Fruit fly (Drosophila melanogaster) whole organism, embryonic: ENCODE measurements around the gene Arp1.

Experiments used
- CG11247 ChIP-seq: fragments of 200-800 bp; sonication (Bioruptor generic); IDR thresholded peaks from 2 replicates; pipeline ENCODE4 v1.3.6; 2022; ENCODE audit warnings: missing biosample characterization, missing genetic modification characterization
- CG12391 ChIP-seq: fragments of 200-800 bp; sonication (Bioruptor generic); optimal IDR thresholded peaks from 3 replicates; lab custom pipeline; 2018; ENCODE audit warnings: missing biosample characterization, mild to moderate bottlenecking, missing genetic modification characterization, moderate library complexity
- CG12744 ChIP-seq: fragments of 200-800 bp; sonication (Bioruptor generic); optimal IDR thresholded peaks from 2 replicates; lab custom pipeline; 2016; ENCODE audit warnings: missing biosample characterization, missing genetic modification characterization
- CG13424 ChIP-seq: fragments of 200-800 bp; sonication (Bioruptor generic); optimal IDR thresholded peaks from 2 replicates; lab custom pipeline; 2019; ENCODE audit warnings: missing biosample characterization, mild to moderate bottlenecking, missing genetic modification characterization, moderate library complexity
- CG18764 ChIP-seq: fragments of 200-800 bp; sonication (Bioruptor generic); optimal IDR thresholded peaks from 3 replicates; lab custom pipeline; 2016; ENCODE audit warnings: missing biosample characterization, missing genetic modification characterization
- CG30431 ChIP-seq: fragments of 200-800 bp; sonication (Bioruptor generic); optimal IDR thresholded peaks from 2 replicates; lab custom pipeline; 2017; ENCODE audit warnings: missing biosample characterization, missing genetic modification characterization
- CG31224 ChIP-seq: fragments of 200-800 bp; sonication (Bioruptor generic); IDR thresholded peaks from 2 replicates; pipeline ENCODE4 v1.3.6; 2022; ENCODE audit warnings: missing biosample characterization, missing genetic modification characterization
- CG32532 ChIP-seq: fragments of 200-800 bp; sonication (Bioruptor generic); IDR thresholded peaks from 2 replicates; pipeline ENCODE4 v1.3.6; 2022; ENCODE audit warnings: missing biosample characterization, missing genetic modification characterization
- CG32767 ChIP-seq: fragments of 200-800 bp; sonication (Bioruptor generic); IDR thresholded peaks from 2 replicates; pipeline ENCODE4 v1.3.6; 2022; ENCODE audit warnings: missing biosample characterization, missing genetic modification characterization
- CG34376 ChIP-seq: fragments of 200-800 bp; sonication (Bioruptor generic); optimal IDR thresholded peaks from 2 replicates; lab custom pipeline; 2018; ENCODE audit warnings: missing biosample characterization, mild to moderate bottlenecking, missing genetic modification characterization
- CG4424 ChIP-seq: fragments of 200-800 bp; sonication (Bioruptor generic); optimal IDR thresholded peaks from 3 replicates; lab custom pipeline; 2016; ENCODE audit warnings: missing biosample characterization, missing genetic modification characterization
- CG4617 ChIP-seq: fragments of 200-800 bp; sonication (Bioruptor generic); optimal IDR thresholded peaks from 3 replicates; lab custom pipeline; 2016; ENCODE audit warnings: missing biosample characterization, missing genetic modification characterization, borderline replicate concordance
- CG8281 ChIP-seq: fragments of 200-800 bp; sonication (Bioruptor generic); optimal IDR thresholded peaks from 2 replicates; lab custom pipeline; 2018; ENCODE audit warnings: missing biosample characterization, mild to moderate bottlenecking, missing genetic modification characterization, moderate library complexity
- Camta ChIP-seq: fragments of 200-800 bp; sonication (Bioruptor generic); optimal IDR thresholded peaks from 2 replicates; lab custom pipeline; 2016; ENCODE audit warnings: missing biosample characterization, missing genetic modification characterization
- Chrac-16 ChIP-seq: fragments of 200-800 bp; sonication (Bioruptor generic); optimal IDR thresholded peaks from 3 replicates; lab custom pipeline; 2016; ENCODE audit warnings: missing biosample characterization, missing genetic modification characterization
- D19B ChIP-seq: fragments of 200-800 bp; sonication (Bioruptor generic); optimal IDR thresholded peaks from 2 replicates; lab custom pipeline; 2017; ENCODE audit warnings: missing biosample characterization, mild to moderate bottlenecking, missing genetic modification characterization
- E2f1 ChIP-seq: fragments of 200-800 bp; sonication (Bioruptor generic); IDR thresholded peaks from 2 replicates; pipeline ENCODE4 v1.3.6; 2022; ENCODE audit warnings: missing biosample characterization, missing genetic modification characterization
- HHEX ChIP-seq: fragments of 200-800 bp; sonication (Bioruptor generic); optimal IDR thresholded peaks from 3 replicates; lab custom pipeline; 2017; ENCODE audit warnings: missing biosample characterization, mild to moderate bottlenecking, missing genetic modification characterization, missing genetic modification reagents
- Hr3 ChIP-seq: fragments of 200-800 bp; sonication (Bioruptor generic); optimal IDR thresholded peaks from 3 replicates; lab custom pipeline; 2016; ENCODE audit warnings: missing biosample characterization, missing genetic modification characterization
- Med ChIP-seq: fragments of 200-800 bp; sonication (Bioruptor generic); peaks from one replicate; lab custom pipeline; 2016; ENCODE audit warnings: missing biosample characterization, missing genetic modification characterization, mild to moderate bottlenecking, inconsistent platforms, moderate library complexity
- Myb ChIP-seq: fragments of 200-800 bp; sonication (Bioruptor generic); optimal IDR thresholded peaks from 2 replicates; lab custom pipeline; 2016; ENCODE audit warnings: missing biosample characterization, missing genetic modification characterization
- NC2α ChIP-seq: fragments of 200-800 bp; sonication (Bioruptor generic); optimal IDR thresholded peaks from 2 replicates; lab custom pipeline; 2016; ENCODE audit warnings: missing biosample characterization, missing genetic modification characterization
- Sox100B ChIP-seq: fragments of 200-800 bp; sonication (Bioruptor generic); optimal IDR thresholded peaks from 3 replicates; lab custom pipeline; 2018; ENCODE audit warnings: missing biosample characterization, mild to moderate bottlenecking, missing genetic modification characterization
- Sry-β ChIP-seq: fragments of 200-800 bp; sonication (Bioruptor generic); optimal IDR thresholded peaks from 2 replicates; lab custom pipeline; 2018; ENCODE audit warnings: missing biosample characterization, mild to moderate bottlenecking, missing genetic modification characterization, moderate library complexity
- ap ChIP-seq: fragments of 200-800 bp; sonication (Bioruptor generic); IDR thresholded peaks from 2 replicates; pipeline ENCODE4 v1.3.6; 2022; ENCODE audit warnings: missing biosample characterization, missing genetic modification characterization
- ara ChIP-seq: fragments of 200-800 bp; sonication (Bioruptor generic); IDR thresholded peaks from 2 replicates; pipeline ENCODE4 v1.3.6; 2022; ENCODE audit warnings: missing biosample characterization, missing genetic modification characterization
- bsh ChIP-seq, 2 experiments: fragments of 200-800 bp; sonication (Bioruptor generic); optimal IDR thresholded peaks; 2 replicates each; lab custom pipeline; 2017 to 2018; ENCODE audit warnings: mild to moderate bottlenecking in 2 of 2, missing biosample characterization in 2 of 2, missing genetic modification characterization in 2 of 2, moderate library complexity in 1 of 2
- chm ChIP-seq: fragments of 200-800 bp; sonication (Bioruptor generic); IDR thresholded peaks from 2 replicates; pipeline ENCODE4 v1.3.6; 2022; ENCODE audit warnings: missing biosample characterization, missing genetic modification characterization
- dati ChIP-seq: fragments of 200-800 bp; sonication (Bioruptor generic); IDR thresholded peaks from 2 replicates; pipeline ENCODE4 v1.3.6; 2022; ENCODE audit warnings: missing biosample characterization, missing genetic modification characterization
- dimm ChIP-seq: fragments of 200-800 bp; sonication (Bioruptor generic); IDR thresholded peaks from 2 replicates; pipeline ENCODE4 v1.3.6; 2022; ENCODE audit warnings: missing biosample characterization, missing genetic modification characterization
- dysf ChIP-seq: fragments of 200-800 bp; sonication (Bioruptor generic); IDR thresholded peaks from 3 replicates; pipeline ENCODE4 v1.3.6; 2022; ENCODE audit warnings: missing biosample characterization, missing genetic modification characterization
- esg ChIP-seq: fragments of 200-800 bp; sonication (Bioruptor generic); conservative IDR thresholded peaks from 2 replicates; pipeline ENCODE4 v1.3.6; 2022; ENCODE audit warnings: missing biosample characterization, missing genetic modification characterization
- ewg ChIP-seq: fragments of 200-800 bp; sonication (Bioruptor generic); optimal IDR thresholded peaks from 3 replicates; lab custom pipeline; 2017; ENCODE audit warnings: mild to moderate bottlenecking, missing biosample characterization, missing genetic modification reagents, missing genetic modification characterization
- fu2 ChIP-seq: fragments of 200-800 bp; sonication (Bioruptor generic); optimal IDR thresholded peaks from 2 replicates; lab custom pipeline; 2016; ENCODE audit warnings: missing biosample characterization, missing genetic modification characterization
- grau ChIP-seq: fragments of 200-800 bp; optimal IDR thresholded peaks from 3 replicates; lab custom pipeline; 2019; ENCODE audit warnings: missing biosample characterization, mild to moderate bottlenecking, missing genetic modification characterization, moderate library complexity
- her ChIP-seq: fragments of 200-800 bp; sonication (Bioruptor generic); optimal IDR thresholded peaks from 2 replicates; lab custom pipeline; 2016; ENCODE audit warnings: missing biosample characterization, missing genetic modification characterization
- jumu ChIP-seq: fragments of 200-800 bp; sonication (Bioruptor generic); optimal IDR thresholded peaks from 3 replicates; lab custom pipeline; 2016; ENCODE audit warnings: missing biosample characterization, missing genetic modification characterization
- kay ChIP-seq: fragments of 200-800 bp; sonication (Bioruptor generic); optimal IDR thresholded peaks from 2 replicates; lab custom pipeline; 2016; ENCODE audit warnings: missing biosample characterization, missing genetic modification characterization
- klu ChIP-seq: fragments of 200-800 bp; sonication (Bioruptor generic); IDR thresholded peaks from 2 replicates; pipeline ENCODE4 v1.3.6; 2022; ENCODE audit warnings: missing biosample characterization, missing genetic modification characterization
- lbe ChIP-seq: fragments of 200-800 bp; sonication (Bioruptor generic); optimal IDR thresholded peaks from 2 replicates; lab custom pipeline; 2016; ENCODE audit warnings: missing biosample characterization, mild to moderate bottlenecking, missing genetic modification characterization
- luna ChIP-seq: fragments of 200-800 bp; sonication (Bioruptor generic); optimal IDR thresholded peaks from 2 replicates; lab custom pipeline; 2016; ENCODE audit warnings: missing biosample characterization, missing genetic modification characterization
- prd ChIP-seq, 3 experiments: fragments of >200 bp in 2 of 3; fragments of 200-800 bp in 1 of 3; sonication (Bioruptor generic) in 1 of 3; optimal IDR thresholded peaks in 2 of 3; IDR thresholded peaks in 1 of 3; 2 replicates in 2 of 3; 3 replicates in 1 of 3; pipeline versions ENCODE4 v1.3.6 to Lab custom; 2017 to 2022; ENCODE audit warnings: missing biosample characterization in 1 of 3, missing genetic modification characterization in 1 of 3
- pum ChIP-seq: fragments of 200-800 bp; sonication (Bioruptor generic); optimal IDR thresholded peaks from 2 replicates; lab custom pipeline; 2016; ENCODE audit warnings: missing biosample characterization, missing genetic modification characterization
- row ChIP-seq: fragments of 200-800 bp; sonication (Bioruptor generic); IDR thresholded peaks from 3 replicates; pipeline ENCODE4 v1.3.6; 2022; ENCODE audit warnings: missing biosample characterization, missing genetic modification characterization
- sd ChIP-seq: fragments of 200-800 bp; sonication (Bioruptor generic); optimal IDR thresholded peaks from 3 replicates; lab custom pipeline; 2018; ENCODE audit warnings: missing biosample characterization, mild to moderate bottlenecking, missing genetic modification characterization, moderate library complexity
- tll ChIP-seq, 2 experiments: fragments of 200-800 bp in 1 of 2; fragments of >200 bp in 1 of 2; sonication (Bioruptor generic) in 1 of 2; optimal IDR thresholded peaks; 2 replicates each; lab custom pipeline; 2017 to 2019; ENCODE audit warnings: missing biosample characterization in 2 of 2, missing genetic modification characterization in 2 of 2, mild to moderate bottlenecking in 1 of 2, moderate library complexity in 1 of 2
- zfh2 ChIP-seq: fragments of 200-800 bp; sonication (Bioruptor generic); optimal IDR thresholded peaks from 2 replicates; lab custom pipeline; 2016; ENCODE audit warnings: missing biosample characterization, missing genetic modification characterization

Gene Arp1

dm6 chr3R:12717588-12718535 lies 26.3 kb downstream of the Arp1 start (continued):
- TF ChIP-seq CG34376 (GFP tag; lab: Kevin White, UChicago) (peak; percentile 64), CG8281 (tag; lab: Kevin White, UChicago) (peak; percentile 7), chm (no peak; the same call in 1 of the 2 replicates), pum (GFP tag; lab: Kevin White, UChicago) (no peak), dimm (GFP tag; lab: Robert Waterston, UW) (no peak), Hr3 (GFP tag; lab: Kevin White, UChicago) (peak; percentile 28), sd (tag; lab: Kevin White, UChicago) (peak; percentile 47), kay (GFP tag; lab: Kevin White, UChicago) (peak; percentile 42), ewg (GFP tag; lab: Kevin White, UChicago) (peak; percentile 82), HHEX (GFP tag; lab: Kevin White, UChicago) (peak; percentile 26), CG4424 (GFP tag; lab: Kevin White, UChicago) (peak; percentile 57), prd (optimal IDR thresholded peaks at IDR 0.05; lab: Kevin White, UChicago) (no peak), prd (GFP tag; IDR thresholded peaks at IDR 0.05; lab: Robert Waterston, UW) (peak; percentile 70), her (GFP tag; lab: Kevin White, UChicago) (peak; percentile 3), CG4617 (GFP tag; lab: Kevin White, UChicago) (peak; percentile 14), fu2 (GFP tag; lab: Kevin White, UChicago) (peak; percentile 60), dysf (GFP tag; lab: Robert Waterston, UW) (peak; percentile 76), dati (GFP tag; lab: Robert Waterston, UW) (0 out of 2 replicates have a peak, but pooled peaks have one; percentile 29), CG13424 (tag; lab: Kevin White, UChicago) (peak; percentile 59), CG30431 (GFP tag; lab: Kevin White, UChicago) (no peak), D19B (GFP tag; lab: Kevin White, UChicago) (peak; percentile 37), CG12391 (peak; percentile 59), CG11247 (GFP tag; lab: Robert Waterston, UW) (0 out of 2 replicates have a peak, but pooled peaks have one; percentile 10), CG12744 (GFP tag; lab: Kevin White, UChicago) (peak; percentile 45), CG32532 (GFP tag; lab: Robert Waterston, UW) (peak; percentile 79), Chrac-16 (GFP tag; lab: Kevin White, UChicago) (no peak), luna (GFP tag; lab: Kevin White, UChicago) (peak; percentile 41), tll (GFP tag; optimal IDR thresholded peaks at IDR 0.05; lab: Kevin White, UChicago) (no peak), Myb (GFP tag; lab: Kevin White, UChicago) (peak; percentile 20), grau (tag; lab: Kevin White, UChicago) (peak; percentile 39), Camta (GFP tag; lab: Kevin White, UChicago) (peak; percentile 15), jumu (GFP tag; lab: Kevin White, UChicago) (peak; percentile 12), row (GFP tag; lab: Robert Waterston, UW) (peak; percentile 82), esg (GFP tag; lab: Robert Waterston, UW) (peak; percentile 31; the same call in 1 of the 2 replicates), ap (0 out of 2 replicates have a peak, but pooled peaks have one; percentile 23), NC2α (GFP tag; lab: Kevin White, UChicago) (peak; percentile 41), E2f1 (GFP tag; lab: Robert Waterston, UW) (peak; percentile 54; the same call in 1 of the 2 replicates), Sry-β (no peak), Sox100B (GFP tag; lab: Kevin White, UChicago) (peak; percentile 55), CG31224 (0 out of 2 replicates have a peak, but pooled peaks have one; percentile 17), zfh2 (GFP tag; lab: Kevin White, UChicago) (peak; percentile 50), CG32767 (GFP tag; lab: Robert Waterston, UW) (0 out of 2 replicates have a peak, but pooled peaks have one; percentile 29), ara (GFP tag; lab: Robert Waterston, UW) (0 out of 2 replicates have a peak, but pooled peaks have one; percentile 19), Med (GFP tag; lab: Kevin White, UChicago) (peak; percentile 86), klu (GFP tag; lab: Robert Waterston, UW) (no peak), CG18764 (GFP tag; lab: Kevin White, UChicago) (peak; percentile 2), bsh (GFP tag; optimal IDR thresholded peaks at IDR 0.05; lab: Kevin White, UChicago) (peak in 1 of 2 experiments; percentile 45), lbe (GFP tag; lab: Kevin White, UChicago) (no peak)
